Worm (Caenorhabditis elegans) whole organism, L1 larva: ENCODE results near the gene T14B4.3.

Experiments used
- C04F5.9 ChIP-seq: sonication (generic microtip); optimal IDR thresholded peaks from 2 replicates; lab custom pipeline; 2016; ENCODE audit warnings: missing genetic modification characterization, missing compliant biosample characterization
- ceh-82 ChIP-seq, 3 experiments: fragments of 150-350 bp in 1 of 3; sonication (generic microtip) in 2 of 3; optimal IDR thresholded peaks; 2 replicates each; lab custom pipeline; 2014 to 2017; ENCODE audit warnings: missing biosample characterization in 3 of 3, missing genetic modification characterization in 3 of 3
- ces-1 ChIP-seq: fragments of 150-350 bp; optimal IDR thresholded peaks from 2 replicates; lab custom pipeline; 2014; ENCODE audit warnings: missing biosample characterization, missing genetic modification reagents, missing genetic modification characterization
- fkh-10 ChIP-seq: sonication (generic microtip); optimal IDR thresholded peaks from 2 replicates; lab custom pipeline; 2017; ENCODE audit warnings: missing biosample characterization, missing genetic modification reagents, missing genetic modification characterization
- fos-1 ChIP-seq: fragments of 150-350 bp; optimal IDR thresholded peaks from 2 replicates; lab custom pipeline; 2014; ENCODE audit warnings: missing biosample characterization, missing genetic modification characterization
- lin-35 ChIP-seq, 2 experiments: fragments of 150-350 bp; optimal IDR thresholded peaks; 2 replicates each; lab custom pipeline; 2014; ENCODE audit warnings: missing biosample characterization in 2 of 2, missing genetic modification characterization in 2 of 2, missing genetic modification reagents in 2 of 2
- lin-39 ChIP-seq: fragments of 150-350 bp; optimal IDR thresholded peaks from 2 replicates; lab custom pipeline; 2014; ENCODE audit warnings: missing biosample characterization, missing genetic modification reagents, missing genetic modification characterization
- mep-1 ChIP-seq: fragments of 150-350 bp; optimal IDR thresholded peaks from 2 replicates; lab custom pipeline; 2014; ENCODE audit warnings: missing biosample characterization, missing genetic modification characterization
- pag-3 ChIP-seq: sonication (generic microtip); optimal IDR thresholded peaks from 2 replicates; lab custom pipeline; 2017; ENCODE audit warnings: missing genetic modification characterization, mild to moderate bottlenecking, missing compliant biosample characterization, antibody characterized with exemption, borderline replicate concordance; ENCODE audit not compliant: insufficient read depth
- snpc-4 ChIP-seq: fragments of 150-350 bp; optimal IDR thresholded peaks from 2 replicates; lab custom pipeline; 2014; ENCODE audit warnings: missing biosample characterization, missing genetic modification characterization
- ztf-4 ChIP-seq: fragments of 150-350 bp; optimal IDR thresholded peaks from 2 replicates; lab custom pipeline; 2014; ENCODE audit warnings: missing biosample characterization, missing genetic modification characterization

DNA sequence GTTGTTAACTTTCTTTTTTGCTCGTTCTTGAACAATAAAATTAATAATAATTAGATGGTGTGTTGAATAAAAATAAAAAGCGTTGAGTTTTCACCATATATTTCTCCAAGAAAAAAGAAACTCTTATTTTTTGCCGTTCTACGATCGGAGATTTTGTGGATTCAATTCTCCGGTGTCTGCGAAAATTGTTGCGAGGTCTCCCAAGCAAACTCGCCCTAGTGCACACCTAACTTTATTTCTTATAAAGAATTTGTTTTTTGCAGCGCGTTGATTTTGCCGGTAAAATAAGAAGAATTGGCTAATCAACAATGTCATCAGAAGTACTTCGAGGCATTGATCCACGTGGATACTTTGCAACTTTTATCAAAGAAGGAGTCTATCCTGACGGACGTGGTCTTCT, 6.7 kb downstream of the T14B4.3 start, which contains the start of gene exos-8:
- no peak for TF ChIP-seq pag-3 (tag; lab: Kevin White, UChicago)
- no peak for TF ChIP-seq ztf-4 (tag; lab: Kevin White, UChicago)
- TF ChIP-seq C04F5.9 (tag; lab: Kevin White, UChicago), result no peak
- TF ChIP-seq lin-35 (GFP tag; optimal IDR thresholded peaks at IDR 0.05; lab: Kevin White, UChicago), result peak; percentile 34 to 82
- TF ChIP-seq ceh-82 (tag; optimal IDR thresholded peaks at IDR 0.05; lab: Kevin White, UChicago), result peak in 2 of 3 experiments; percentile 33 to 71
- peak; percentile 22 for TF ChIP-seq fos-1
- no peak for TF ChIP-seq fkh-10 (GFP tag; lab: Kevin White, UChicago)
- peak; percentile 15 for TF ChIP-seq snpc-4
- no peak for TF ChIP-seq lin-39 (tag; lab: Kevin White, UChicago)
- no peak for TF ChIP-seq ces-1 (GFP tag; lab: Kevin White, UChicago)
- no peak for TF ChIP-seq mep-1 (tag; lab: Kevin White, UChicago)
